Fruit fly (Drosophila melanogaster) Kc167 (cell line): ENCODE results near the gene CG16798.

Experiments
- psq ChIP-seq: fragments of >200 bp; optimal IDR thresholded peaks from 2 replicates; lab custom pipeline; 2017; ENCODE audit warnings: missing external identifiers
- ttk ChIP-seq: sonication (Bioruptor generic); optimal IDR thresholded peaks from 2 replicates; lab custom pipeline; 2017; ENCODE audit warnings: missing external identifiers

DNA sequence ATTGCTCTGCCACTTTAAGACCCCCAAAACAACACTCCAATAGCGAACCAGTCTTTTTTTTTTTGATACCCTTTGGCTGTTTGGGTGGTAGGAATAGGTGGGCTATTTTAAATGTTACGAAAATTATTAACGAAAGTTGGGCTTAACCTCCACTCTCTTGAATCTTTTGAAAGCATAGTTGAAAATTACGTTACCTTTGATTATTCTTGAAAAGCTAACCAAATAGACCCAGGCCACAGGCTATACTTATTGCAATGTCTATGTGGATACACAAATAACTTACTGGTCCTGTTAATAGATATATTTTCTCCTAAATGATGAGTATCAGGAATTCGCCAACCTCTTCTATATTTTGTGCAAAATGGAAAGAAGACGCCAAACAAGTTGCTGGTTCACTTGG lies 54.2 kb downstream of the CG16798 start:
- no peak for TF ChIP-seq psq (lab: Kevin White, UChicago)
- no peak for TF ChIP-seq ttk (lab: Kevin White, UChicago)
